Worm (Caenorhabditis elegans) whole organism, L2 larva: ENCODE results near the gene far-1.

Experiments used
- R02D3.7 ChIP-seq: fragments of 150-350 bp; optimal IDR thresholded peaks from 2 replicates; lab custom pipeline; 2014; ENCODE audit warnings: missing biosample characterization, missing genetic modification characterization
- ama-1 ChIP-seq: fragments of 150-350 bp; optimal IDR thresholded peaks from 2 replicates; lab custom pipeline; 2018; ENCODE audit warnings: inconsistent platforms
- ceh-82 ChIP-seq: fragments of 150-350 bp; optimal IDR thresholded peaks from 2 replicates; lab custom pipeline; 2014; ENCODE audit warnings: missing biosample characterization, missing genetic modification characterization
- dmd-4 ChIP-seq: sonication (generic microtip); optimal IDR thresholded peaks from 2 replicates; lab custom pipeline; 2017; ENCODE audit warnings: missing biosample characterization, missing genetic modification characterization
- elt-1 ChIP-seq: fragments of 150-350 bp; optimal IDR thresholded peaks from 2 replicates; lab custom pipeline; 2014; ENCODE audit warnings: missing biosample characterization, missing genetic modification characterization
- fos-1 ChIP-seq: fragments of 150-350 bp; optimal IDR thresholded peaks from 2 replicates; lab custom pipeline; 2014; ENCODE audit warnings: missing biosample characterization, missing genetic modification characterization
- lsy-2 ChIP-seq, 2 experiments: fragments of 150-350 bp in 1 of 2; sonication (generic microtip) in 1 of 2; optimal IDR thresholded peaks; 2 replicates each; lab custom pipeline; 2014 to 2017; ENCODE audit warnings: missing biosample characterization in 2 of 2, missing genetic modification characterization in 2 of 2
- mdl-1 ChIP-seq, 2 experiments: fragments of 150-350 bp in 1 of 2; sonication (generic microtip) in 1 of 2; optimal IDR thresholded peaks; 2 replicates each; lab custom pipeline; 2017; ENCODE audit warnings: missing biosample characterization in 2 of 2, missing genetic modification characterization in 2 of 2
- nhr-21 ChIP-seq: fragments of 150-350 bp; optimal IDR thresholded peaks from 2 replicates; lab custom pipeline; 2014; ENCODE audit warnings: missing biosample characterization, missing genetic modification characterization
- nhr-237 ChIP-seq: fragments of 150-350 bp; optimal IDR thresholded peaks from 2 replicates; lab custom pipeline; 2014; ENCODE audit warnings: missing biosample characterization, missing genetic modification characterization
- nhr-25 ChIP-seq: fragments of 150-350 bp; sonication (generic microtip); optimal IDR thresholded peaks from 3 replicates; lab custom pipeline; 2014; ENCODE audit warnings: missing biosample characterization, missing genetic modification characterization
- sma-3 ChIP-seq: sonication (generic microtip); optimal IDR thresholded peaks from 2 replicates; lab custom pipeline; 2016; ENCODE audit warnings: missing genetic modification reagents, missing genetic modification characterization, missing compliant biosample characterization
- snpc-4 ChIP-seq: fragments of 150-350 bp; optimal IDR thresholded peaks from 2 replicates; lab custom pipeline; 2014; ENCODE audit warnings: missing biosample characterization, missing genetic modification characterization

DNA sequence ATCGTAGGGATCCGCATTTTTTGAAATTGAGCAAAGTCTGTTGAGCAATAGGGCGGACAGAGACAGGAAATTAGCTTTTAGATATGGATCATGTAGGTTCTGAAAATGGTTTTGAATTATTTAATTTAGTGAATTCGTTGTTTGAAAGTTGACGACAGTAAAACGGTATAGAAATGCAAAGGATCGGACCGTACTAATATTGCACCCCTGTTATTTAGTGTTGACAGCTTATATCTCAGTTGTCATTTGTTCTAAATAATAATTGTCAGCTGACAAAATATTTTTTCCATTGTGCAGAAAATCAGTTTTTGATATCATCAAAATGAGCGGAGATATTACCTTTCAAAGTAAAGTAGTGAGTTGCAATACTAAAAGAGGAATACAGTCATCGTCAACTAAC lies 9.6 kb downstream of the far-1 start, which contains the start of gene lin-12:
- TF ChIP-seq fos-1 (tag; lab: Kevin White, UChicago) (no peak), ama-1 (no peak), nhr-237 (tag; lab: Kevin White, UChicago) (no peak), ceh-82 (tag; lab: Kevin White, UChicago) (no peak), R02D3.7 (no peak), snpc-4 (no peak), dmd-4 (tag; lab: Kevin White, UChicago) (no peak), elt-1 (tag; lab: Kevin White, UChicago) (no peak), nhr-25 (tag; lab: Kevin White, UChicago) (no peak), lsy-2 (tag; optimal IDR thresholded peaks at IDR 0.05; lab: Kevin White, UChicago) (no peak), nhr-21 (tag; lab: Kevin White, UChicago) (no peak), mdl-1 (tag; optimal IDR thresholded peaks at IDR 0.05; lab: Kevin White, UChicago) (no peak), sma-3 (no peak)
